Fruit fly (Drosophila melanogaster) whole organism: ENCODE results near the gene EMC3.

Experiments
- CG8478 ChIP-seq: fragments of >200 bp; optimal IDR thresholded peaks from 2 replicates; lab custom pipeline; 2018; ENCODE audit warnings: inconsistent platforms
- Dll ChIP-seq: fragments of >200 bp; optimal IDR thresholded peaks from 2 replicates; lab custom pipeline; 2017
- EcR ChIP-seq, 2 experiments: fragments of >200 bp; optimal IDR thresholded peaks; 2 replicates each; lab custom pipeline; 2017; ENCODE audit warnings: missing biosample characterization in 2 of 2, missing genetic modification characterization in 2 of 2, missing genetic modification reagents in 2 of 2
- pan ChIP-seq: fragments of >200 bp; optimal IDR thresholded peaks from 2 replicates; lab custom pipeline; 2017
- psq ChIP-seq: fragments of >200 bp; optimal IDR thresholded peaks from 2 replicates; lab custom pipeline; 2017
- usp ChIP-seq: fragments of >200 bp; optimal IDR thresholded peaks from 2 replicates; lab custom pipeline; 2017; ENCODE audit warnings: missing biosample characterization, missing genetic modification characterization, mixed read lengths

The EMC3 gene

dm6 chr2L:10689221-10690034 is 42.8 kb downstream of the EMC3 start, which contains the start of gene CG7294:
CG7294 (minus strand) TSS chr2L:10689271.
- TF ChIP-seq pan (lab: Kevin White, UChicago) (no peak), usp (no peak), EcR (GFP tag; optimal IDR thresholded peaks at IDR 0.05; lab: Kevin White, UChicago) (no peak), Dll (lab: Kevin White, UChicago) (no peak), psq (lab: Kevin White, UChicago) (no peak), CG8478 (no peak)

- TF ChIP-seq EcR (GFP tag; optimal IDR thresholded peaks at IDR 0.05; lab: Kevin White, UChicago) (no peak), pan (lab: Kevin White, UChicago) (no peak), Dll (lab: Kevin White, UChicago) (no peak), psq (lab: Kevin White, UChicago) (no peak), usp (no peak), CG8478 (no peak)
These were observed 43.5 kb downstream of the EMC3 start for dm6 chr2L:10688764-10689163.

- TF ChIP-seq Dll (lab: Kevin White, UChicago) (no peak), CG8478 (no peak), psq (lab: Kevin White, UChicago) (no peak), EcR (GFP tag; optimal IDR thresholded peaks at IDR 0.05; lab: Kevin White, UChicago) (no peak), usp (no peak)
These were observed 44.4 kb downstream of the EMC3 start for dm6 chr2L:10687794-10688185.

- TF ChIP-seq CG8478 (no peak), EcR (GFP tag; optimal IDR thresholded peaks at IDR 0.05; lab: Kevin White, UChicago) (no peak), usp (no peak), pan (lab: Kevin White, UChicago) (no peak), psq (lab: Kevin White, UChicago) (no peak), Dll (lab: Kevin White, UChicago) (no peak)
These were observed 45.0 kb downstream of the EMC3 start, which contains the start of gene CG7296 for dm6 chr2L:10687009-10687793. CG7296 (minus strand) TSS chr2L:10687066.

- TF ChIP-seq EcR (GFP tag; optimal IDR thresholded peaks at IDR 0.05; lab: Kevin White, UChicago) = no peak
- no peak for TF ChIP-seq psq (lab: Kevin White, UChicago)
- no peak for TF ChIP-seq CG8478
- TF ChIP-seq Dll (lab: Kevin White, UChicago) = no peak
- TF ChIP-seq pan (lab: Kevin White, UChicago) = no peak
- TF ChIP-seq usp = no peak
These were observed 46.6 kb downstream of the EMC3 start for dm6 chr2L:10685666-10686065.

- no peak for TF ChIP-seq CG8478
- TF ChIP-seq Dll (lab: Kevin White, UChicago) = no peak
- no peak for TF ChIP-seq psq (lab: Kevin White, UChicago)
- TF ChIP-seq EcR (GFP tag; optimal IDR thresholded peaks at IDR 0.05; lab: Kevin White, UChicago) = no peak
- no peak for TF ChIP-seq pan (lab: Kevin White, UChicago)
- no peak for TF ChIP-seq usp
These were observed 47.9 kb downstream of the EMC3 start, which contains the start of gene CG7299 for dm6 chr2L:10684309-10684708. CG7299 (minus strand) TSS chr2L:10684409.

dm6 chr2L:10682912-10683311 is 49.3 kb downstream of the EMC3 start:
- TF ChIP-seq pan (lab: Kevin White, UChicago) (no peak), psq (lab: Kevin White, UChicago) (no peak), usp (no peak), EcR (GFP tag; optimal IDR thresholded peaks at IDR 0.05; lab: Kevin White, UChicago) (no peak), Dll (lab: Kevin White, UChicago) (no peak), CG8478 (no peak)

- TF ChIP-seq CG8478 (no peak), pan (lab: Kevin White, UChicago) (no peak), psq (lab: Kevin White, UChicago) (no peak), Dll (lab: Kevin White, UChicago) (no peak), usp (no peak), EcR (GFP tag; optimal IDR thresholded peaks at IDR 0.05; lab: Kevin White, UChicago) (no peak)
These were observed 50.0 kb downstream of the EMC3 start for dm6 chr2L:10682197-10682596.

- no peak for TF ChIP-seq pan (lab: Kevin White, UChicago)
These were observed 50.6 kb downstream of the EMC3 start, which contains the start of gene CG17107 for dm6 chr2L:10681602-10682001. CG17107 (plus strand) TSS chr2L:10681902.
